Fruit fly (Drosophila melanogaster): Measurements from ENCODE around the gene CG9040.
A peak's percentile ranks its signal among the peaks of the same experiment; 100 is the strongest.

The CG9040 gene

DNA sequence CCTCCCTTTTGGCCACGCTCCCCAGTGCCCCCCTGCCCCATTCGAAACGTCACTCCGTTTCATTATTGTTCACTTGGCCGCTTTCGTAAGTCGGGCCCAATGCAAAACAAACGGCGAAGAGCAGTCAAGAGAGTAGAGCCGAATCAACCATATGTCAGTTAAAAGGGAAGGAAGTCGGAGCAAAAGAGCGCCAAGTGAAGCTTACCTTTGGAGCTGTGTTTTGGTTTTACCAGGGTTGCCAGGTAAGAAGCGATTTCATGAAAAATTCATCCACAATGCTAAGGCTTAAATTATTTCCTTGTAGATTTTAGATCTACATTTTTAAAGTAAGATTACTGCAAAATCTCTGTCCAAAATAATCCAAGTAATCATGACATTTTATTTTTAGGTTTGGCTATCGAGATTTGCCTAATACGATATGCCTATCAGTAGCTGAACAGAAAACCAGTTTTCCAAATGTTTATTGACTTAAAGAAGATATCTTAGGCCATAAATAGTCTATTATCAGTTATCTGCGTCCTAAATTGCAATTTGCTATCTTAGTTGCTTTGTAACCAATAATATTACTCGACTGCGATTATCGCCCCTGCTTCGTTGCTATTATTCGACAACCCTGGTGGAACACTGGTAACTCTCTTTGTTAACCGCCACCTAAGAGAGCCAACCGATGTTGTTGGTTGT, 49.1 kb upstream of the CG9040 start (continued):
- TF ChIP-seq sna (GFP tag; IDR thresholded peaks at IDR 0.05; ENCODE audit: partially characterized antibody) (no peak), HLH3B (GFP tag; IDR thresholded peaks at IDR 0.05) (peak; percentile 59), fru (optimal IDR thresholded peaks at IDR 0.05) (no peak), MBD-R2 (GFP tag; IDR thresholded peaks at IDR 0.05) (no peak), tap (tag; optimal IDR thresholded peaks at IDR 0.05) (peak; percentile 74), CG7786 (GFP tag; optimal IDR thresholded peaks at IDR 0.05) (peak; percentile 88), CG17328 (GFP tag; IDR thresholded peaks at IDR 0.05) (0 out of 2 replicates have a peak, but pooled peaks have one; percentile 11), CG10274 (GFP tag; optimal IDR thresholded peaks at IDR 0.05) (peak; percentile 82), CG30403 (GFP tag; optimal IDR thresholded peaks at IDR 0.05) (peak; percentile 93), Hand (GFP tag; optimal IDR thresholded peaks at IDR 0.05) (peak; percentile 87), CG14860 (GFP tag; IDR thresholded peaks at IDR 0.05; ENCODE audit: partially characterized antibody) (no peak), rib (GFP tag; IDR thresholded peaks at IDR 0.05) (no peak), CG4820 (GFP tag; optimal IDR thresholded peaks at IDR 0.05) (peak; percentile 85), bowl (GFP tag; IDR thresholded peaks at IDR 0.05) (no peak), shn (GFP tag; optimal IDR thresholded peaks at IDR 0.05) (peak; percentile 80), Spps (tag; optimal IDR thresholded peaks at IDR 0.05) (peak; percentile 63), gce (GFP tag; IDR thresholded peaks at IDR 0.05) (peak; percentile 58; the same call in 1 of the 3 replicates), bigmax (GFP tag; optimal IDR thresholded peaks at IDR 0.05) (no peak), CG7745 (tag; optimal IDR thresholded peaks at IDR 0.05) (no peak), CG42726 (GFP tag; IDR thresholded peaks at IDR 0.05; ENCODE audit: partially characterized antibody) (no peak), chinmo (GFP tag; IDR thresholded peaks at IDR 0.05; ENCODE audit: partially characterized antibody) (peak; percentile 36; the same call in 1 of the 4 replicates), amos (GFP tag; IDR thresholded peaks at IDR 0.05; ENCODE audit: partially characterized antibody) (no peak), vfl (GFP tag; optimal IDR thresholded peaks at IDR 0.05) (peak; percentile 69), da (GFP tag; optimal IDR thresholded peaks at IDR 0.05) (peak; percentile 89), Kr (GFP tag; optimal IDR thresholded peaks at IDR 0.05) (peak; percentile 1), trem (tag; optimal IDR thresholded peaks at IDR 0.05) (peak; percentile 70), CG17802 (tag; optimal IDR thresholded peaks at IDR 0.05) (peak; percentile 36), Poxn (GFP tag; IDR thresholded peaks at IDR 0.05) (no peak), CG3065 (GFP tag; optimal IDR thresholded peaks at IDR 0.05) (peak; percentile 47), CG12155 (GFP tag; optimal IDR thresholded peaks at IDR 0.05) (peak; percentile 81), nom (GFP tag; optimal IDR thresholded peaks at IDR 0.05) (peak; percentile 81), CG6654 (GFP tag; optimal IDR thresholded peaks at IDR 0.05) (peak; percentile 71), Xrp1 (GFP tag; IDR thresholded peaks at IDR 0.05) (peak; percentile 75; the same call in 1 of the 2 replicates), Drgx (GFP tag; IDR thresholded peaks at IDR 0.05) (peak; percentile 81; the same call in 1 of the 2 replicates), CG11398 (GFP tag; optimal IDR thresholded peaks at IDR 0.05) (peak; percentile 86), wdn (GFP tag; IDR thresholded peaks at IDR 0.05) (peak; percentile 50; the same call in 1 of the 2 replicates), CG4328 (GFP tag; optimal IDR thresholded peaks at IDR 0.05) (peak; percentile 92), chif (GFP tag; optimal IDR thresholded peaks at IDR 0.05) (peak; percentile 89 to 90), tio (GFP tag; optimal IDR thresholded peaks at IDR 0.05) (peak; percentile 95), CG7963 (GFP tag; IDR thresholded peaks at IDR 0.05; ENCODE audit: partially characterized antibody) (no peak), CG12219 (GFP tag; optimal IDR thresholded peaks at IDR 0.05) (peak; percentile 87), cas (GFP tag; IDR thresholded peaks at IDR 0.05) (peak; percentile 12), maf-S (GFP tag; optimal IDR thresholded peaks at IDR 0.05) (peak; percentile 82), CG7372 (GFP tag; IDR thresholded peaks at IDR 0.05) (peak; percentile 75), PHDP (tag; optimal IDR thresholded peaks at IDR 0.05) (peak; percentile 86), sob (GFP tag; IDR thresholded peaks at IDR 0.05) (peak; percentile 49; the same call in 1 of the 2 replicates), vvl (GFP tag; IDR thresholded peaks at IDR 0.05) (peak; percentile 60; the same call in 1 of the 2 replicates), ssp (GFP tag; IDR thresholded peaks at IDR 0.05) (peak; percentile 60; the same call in 1 of the 2 replicates), Eip74EF (GFP tag; optimal IDR thresholded peaks at IDR 0.05) (peak in 1 of 2 experiments; percentile 73)
